Worm (Caenorhabditis elegans) whole organism, young adult: Measurements from ENCODE around the gene M03C11.6.

ENCODE experiments used
- C06A6.2 ChIP-seq: fragments of 200-800 bp; sonication (Bioruptor generic); conservative IDR thresholded peaks from 2 replicates; pipeline ENCODE4 v1.3.6; 2022; ENCODE audit warnings: missing genetic modification characterization, missing compliant biosample characterization
- F33H1.4 ChIP-seq: fragments of 200-800 bp; sonication (Bioruptor generic); IDR thresholded peaks from 2 replicates; pipeline ENCODE4 v1.3.6; 2022; ENCODE audit warnings: missing genetic modification reagents, missing genetic modification characterization, missing compliant biosample characterization
- F39B2.1 ChIP-seq: fragments of 200-800 bp; sonication (Bioruptor generic); IDR thresholded peaks from 2 replicates; pipeline ENCODE4 v1.3.6; 2022; ENCODE audit warnings: missing genetic modification reagents, missing genetic modification characterization, missing compliant biosample characterization
- F49E8.2 ChIP-seq: sonication (generic microtip); optimal IDR thresholded peaks from 3 replicates; lab custom pipeline; 2017; ENCODE audit warnings: missing genetic modification characterization, mild to moderate bottlenecking, missing compliant biosample characterization, antibody characterized with exemption, moderate library complexity; ENCODE audit not compliant: insufficient read depth
- K11D2.4 ChIP-seq: fragments of 200-800 bp; sonication (Bioruptor generic); IDR thresholded peaks from 2 replicates; pipeline ENCODE4 v1.3.6; 2022; ENCODE audit warnings: missing genetic modification reagents, missing genetic modification characterization, missing compliant biosample characterization
- K12H6.12 ChIP-seq: fragments of 200-800 bp; sonication (Bioruptor generic); optimal IDR thresholded peaks from 2 replicates; lab custom pipeline; 2018; ENCODE audit warnings: mild to moderate bottlenecking, missing genetic modification characterization, missing compliant biosample characterization
- Y79H2A.3 ChIP-seq: fragments of 200-800 bp; sonication (Bioruptor generic); conservative IDR thresholded peaks from 2 replicates; pipeline ENCODE4 v1.3.6; 2022; ENCODE audit warnings: missing genetic modification reagents, missing genetic modification characterization, missing compliant biosample characterization
- ZK185.1 ChIP-seq: sonication (generic microtip); optimal IDR thresholded peaks from 2 replicates; lab custom pipeline; 2016; ENCODE audit warnings: mild to moderate bottlenecking, missing genetic modification characterization, missing compliant biosample characterization; ENCODE audit not compliant: poor library complexity, severe bottlenecking
- aptf-2 ChIP-seq: fragments of 200-800 bp; sonication (Bioruptor generic); conservative IDR thresholded peaks from 2 replicates; pipeline ENCODE4 v1.3.6; 2022; ENCODE audit warnings: missing genetic modification reagents, missing genetic modification characterization, missing compliant biosample characterization
- athp-1 ChIP-seq: sonication (generic microtip); optimal IDR thresholded peaks from 2 replicates; lab custom pipeline; 2017; ENCODE audit warnings: mild to moderate bottlenecking, missing genetic modification characterization, missing compliant biosample characterization
- bed-2 ChIP-seq: fragments of 200-800 bp; sonication (Bioruptor generic); IDR thresholded peaks from 2 replicates; pipeline ENCODE4 v1.3.6; 2022; ENCODE audit warnings: missing genetic modification reagents, missing genetic modification characterization, missing compliant biosample characterization
- ccch-3 ChIP-seq: fragments of 200-800 bp; sonication (Bioruptor generic); optimal IDR thresholded peaks from 2 replicates; lab custom pipeline; 2018; ENCODE audit warnings: mild to moderate bottlenecking, missing genetic modification characterization, missing compliant biosample characterization
- cebp-2 ChIP-seq: fragments of 200-800 bp; sonication (Bioruptor generic); IDR thresholded peaks from 2 replicates; pipeline ENCODE4 v1.3.6; 2022; ENCODE audit warnings: missing genetic modification characterization, missing compliant biosample characterization
- dox-1 ChIP-seq: fragments of 200-800 bp; sonication (Bioruptor generic); IDR thresholded peaks from 2 replicates; pipeline ENCODE4 v1.3.6; 2022; ENCODE audit warnings: missing genetic modification reagents, missing genetic modification characterization, missing compliant biosample characterization
- egrh-3 ChIP-seq: fragments of 200-800 bp; sonication (Bioruptor generic); IDR thresholded peaks from 2 replicates; pipeline ENCODE4 v1.3.6; 2022; ENCODE audit warnings: missing genetic modification reagents, missing genetic modification characterization, missing compliant biosample characterization
- ekl-4 ChIP-seq: fragments of 200-800 bp; sonication (Bioruptor generic); IDR thresholded peaks from 2 replicates; pipeline ENCODE4 v1.3.6; 2022; ENCODE audit warnings: missing genetic modification reagents, missing genetic modification characterization, missing compliant biosample characterization
- gei-17 ChIP-seq: fragments of 200-800 bp; sonication (Bioruptor generic); optimal IDR thresholded peaks from 2 replicates; lab custom pipeline; 2018; ENCODE audit warnings: mild to moderate bottlenecking, missing genetic modification characterization, missing compliant biosample characterization
- hrde-1 ChIP-seq: sonication (generic microtip); optimal IDR thresholded peaks from 2 replicates; lab custom pipeline; 2016; ENCODE audit warnings: missing genetic modification characterization, mild to moderate bottlenecking, missing compliant biosample characterization, moderate library complexity, missing genotype, missing genetic modification reagents, borderline replicate concordance
- let-607 ChIP-seq, 2 experiments: fragments of 200-800 bp in 1 of 2; sonication (Bioruptor generic) in 1 of 2; sonication (generic microtip) in 1 of 2; optimal IDR thresholded peaks; 2 replicates each; lab custom pipeline; 2016 to 2018; ENCODE audit warnings: mild to moderate bottlenecking in 2 of 2, missing compliant biosample characterization in 2 of 2, missing genetic modification characterization in 2 of 2, moderate library complexity in 2 of 2, missing genotype in 1 of 2
- lin-40 ChIP-seq: sonication (generic microtip); optimal IDR thresholded peaks from 2 replicates; lab custom pipeline; 2016; ENCODE audit warnings: missing genetic modification characterization, mild to moderate bottlenecking, missing compliant biosample characterization, missing genotype, missing genetic modification reagents
- lin-54 ChIP-seq: fragments of 200-800 bp; sonication (Bioruptor generic); optimal IDR thresholded peaks from 2 replicates; lab custom pipeline; 2018; ENCODE audit warnings: mild to moderate bottlenecking, missing genetic modification characterization, missing compliant biosample characterization
- lir-1 ChIP-seq: fragments of 200-800 bp; sonication (Bioruptor generic); conservative IDR thresholded peaks from 2 replicates; pipeline ENCODE4 v1.3.6; 2022; ENCODE audit warnings: missing genetic modification reagents, missing genetic modification characterization, missing compliant biosample characterization
- lsl-1 ChIP-seq: fragments of 200-800 bp; sonication (Bioruptor generic); optimal IDR thresholded peaks from 2 replicates; lab custom pipeline; 2018; ENCODE audit warnings: mild to moderate bottlenecking, missing genetic modification characterization, moderate library complexity, missing compliant biosample characterization
- madf-10 ChIP-seq: sonication (generic microtip); optimal IDR thresholded peaks from 2 replicates; lab custom pipeline; 2016; ENCODE audit warnings: mild to moderate bottlenecking, missing genetic modification characterization, missing compliant biosample characterization
- madf-3 ChIP-seq: fragments of 200-800 bp; sonication (Bioruptor generic); IDR thresholded peaks from 2 replicates; pipeline ENCODE4 v1.3.6; 2022; ENCODE audit warnings: missing genetic modification reagents, missing genetic modification characterization, missing compliant biosample characterization
- nfya-2 ChIP-seq: fragments of 200-800 bp; sonication (Bioruptor generic); IDR thresholded peaks from 2 replicates; pipeline ENCODE4 v1.3.6; 2022; ENCODE audit warnings: missing genetic modification reagents, missing genetic modification characterization, missing compliant biosample characterization
- nfyb-1 ChIP-seq: fragments of 200-800 bp; sonication (Bioruptor generic); IDR thresholded peaks from 2 replicates; pipeline ENCODE4 v1.3.6; 2022; ENCODE audit warnings: missing genetic modification reagents, missing genetic modification characterization, missing compliant biosample characterization
- nhr-120 ChIP-seq: fragments of 200-800 bp; sonication (Bioruptor generic); IDR thresholded peaks from 2 replicates; pipeline ENCODE4 v1.3.6; 2022; ENCODE audit warnings: missing genetic modification characterization, missing compliant biosample characterization
- nhr-179 ChIP-seq: sonication (generic microtip); optimal IDR thresholded peaks from 2 replicates; lab custom pipeline; 2016; ENCODE audit warnings: mild to moderate bottlenecking, missing genetic modification characterization, missing compliant biosample characterization
- nhr-27 ChIP-seq: fragments of 200-800 bp; sonication (Bioruptor generic); optimal IDR thresholded peaks from 2 replicates; lab custom pipeline; 2018; ENCODE audit warnings: mild to moderate bottlenecking, missing genetic modification characterization, moderate library complexity, missing compliant biosample characterization
- nhr-90 ChIP-seq: sonication (generic microtip); optimal IDR thresholded peaks from 2 replicates; lab custom pipeline; 2016; ENCODE audit warnings: missing genotype, mild to moderate bottlenecking, missing genetic modification characterization, missing compliant biosample characterization
- pha-4 ChIP-seq: fragments of 150-350 bp; sonication (generic microtip); optimal IDR thresholded peaks from 2 replicates; lab custom pipeline; 2014; ENCODE audit warnings: missing biosample characterization, missing genetic modification reagents, missing genetic modification characterization
- somi-1 ChIP-seq: fragments of 200-800 bp; sonication (Bioruptor generic); optimal IDR thresholded peaks from 2 replicates; lab custom pipeline; 2018; ENCODE audit warnings: mild to moderate bottlenecking, missing genetic modification characterization, missing compliant biosample characterization
- unc-62 ChIP-seq: fragments of 150-350 bp; optimal IDR thresholded peaks from 2 replicates; lab custom pipeline; 2014; ENCODE audit warnings: missing biosample characterization, missing genetic modification reagents, missing genetic modification characterization
- xnd-1 ChIP-seq: sonication (generic microtip); optimal IDR thresholded peaks from 2 replicates; lab custom pipeline; 2016; ENCODE audit warnings: missing genotype, missing genetic modification reagents, missing genetic modification characterization, missing compliant biosample characterization
- zfh-2 ChIP-seq: fragments of 200-800 bp; sonication (Bioruptor generic); conservative IDR thresholded peaks from 2 replicates; pipeline ENCODE4 v1.3.6; 2022; ENCODE audit warnings: missing genetic modification reagents, missing genetic modification characterization, missing compliant biosample characterization
- zim-3 ChIP-seq: sonication (generic microtip); optimal IDR thresholded peaks from 2 replicates; lab custom pipeline; 2017; ENCODE audit warnings: mild to moderate bottlenecking, missing genetic modification characterization, moderate library complexity, missing compliant biosample characterization
- ztf-25 ChIP-seq: fragments of 200-800 bp; sonication (Bioruptor generic); IDR thresholded peaks from 2 replicates; pipeline ENCODE4 v1.3.6; 2022; ENCODE audit warnings: missing genetic modification reagents, missing genetic modification characterization, missing compliant biosample characterization
- ztf-26 ChIP-seq: sonication (generic microtip); optimal IDR thresholded peaks from 2 replicates; lab custom pipeline; 2017; ENCODE audit warnings: missing genetic modification characterization, missing compliant biosample characterization
- ztf-28 ChIP-seq: fragments of 200-800 bp; sonication (Bioruptor generic); IDR thresholded peaks from 2 replicates; pipeline ENCODE4 v1.3.6; 2022; ENCODE audit warnings: missing genetic modification reagents, missing genetic modification characterization, missing compliant biosample characterization
- ztf-6 ChIP-seq: fragments of 200-800 bp; sonication (Bioruptor generic); IDR thresholded peaks from 2 replicates; pipeline ENCODE4 v1.3.6; 2022; ENCODE audit warnings: missing genetic modification reagents, missing genetic modification characterization, missing compliant biosample characterization

M03C11.6 gene

DNA sequence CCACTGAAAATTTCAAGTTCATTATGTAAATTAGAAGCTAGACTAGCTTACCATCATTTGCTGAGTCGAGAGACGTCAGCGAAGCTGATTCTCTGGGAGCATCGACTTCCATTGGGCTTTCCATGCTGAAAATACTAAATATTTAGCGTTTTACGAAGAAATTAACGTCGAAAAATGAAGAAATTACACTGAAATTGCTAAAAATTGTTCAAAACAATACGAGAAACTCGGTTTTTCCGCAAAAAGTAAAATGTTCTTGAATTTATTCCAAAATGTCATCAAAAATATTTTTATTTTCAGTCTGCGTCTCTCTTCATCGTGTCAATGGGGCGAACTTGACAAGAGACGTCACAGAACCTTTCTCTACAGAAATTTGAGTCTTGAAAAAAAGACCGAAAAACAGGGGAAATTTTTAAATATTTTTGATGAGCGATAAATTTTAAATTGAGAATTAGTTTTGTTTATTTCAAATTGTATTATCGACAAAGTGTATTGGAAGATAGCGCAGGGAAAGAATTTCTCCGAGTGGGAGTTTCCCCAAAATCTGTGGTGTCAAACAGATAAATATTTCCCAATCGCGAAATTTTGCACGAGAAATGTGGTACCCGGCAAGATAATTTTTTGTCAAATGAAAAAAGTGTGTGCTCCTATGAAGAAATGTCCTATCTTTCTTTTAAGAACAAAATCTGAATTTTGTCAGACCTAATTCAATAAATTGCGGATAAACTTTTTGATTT, 36.8 kb upstream of the M03C11.6 start, which contains the start of gene ecps-1 (continued):
- peak; percentile 74; the same call in 1 of the 2 replicates for TF ChIP-seq aptf-2
- TF ChIP-seq lin-54 (GFP tag; lab: Kevin White, UChicago): peak; percentile 88
- peak; percentile 68; the same call in 1 of the 2 replicates for TF ChIP-seq K11D2.4
- TF ChIP-seq cebp-2 (GFP tag; lab: Robert Waterston, UW): no peak
- peak; percentile 91 for TF ChIP-seq ccch-3
- peak; percentile 48 for TF ChIP-seq somi-1
- TF ChIP-seq Y79H2A.3 (GFP tag; lab: Robert Waterston, UW): peak; percentile 79
- TF ChIP-seq lir-1 (GFP tag; lab: Robert Waterston, UW): peak; percentile 88
- peak; percentile 62; the same call in 1 of the 2 replicates for TF ChIP-seq bed-2
- TF ChIP-seq K12H6.12 (tag; lab: Kevin White, UChicago): peak; percentile 63
- TF ChIP-seq ztf-28: peak; percentile 96
- TF ChIP-seq lsl-1: peak; percentile 79
- 0 out of 2 replicates have a peak, but pooled peaks have one; percentile 54 for TF ChIP-seq nfyb-1 (GFP tag; lab: Robert Waterston, UW)
- TF ChIP-seq egrh-3 (GFP tag; lab: Robert Waterston, UW): peak; percentile 44; the same call in 1 of the 2 replicates
- TF ChIP-seq zim-3: no peak
- peak; percentile 74 for TF ChIP-seq C06A6.2 (GFP tag; lab: Robert Waterston, UW)
- peak; percentile 90 for TF ChIP-seq ZK185.1
- peak; percentile 65 for TF ChIP-seq lin-40 (tag; lab: Kevin White, UChicago)
- TF ChIP-seq F49E8.2: peak; percentile 84
- TF ChIP-seq dox-1 (GFP tag; lab: Robert Waterston, UW): peak; percentile 93
- peak; percentile 74 for TF ChIP-seq F33H1.4 (GFP tag; lab: Robert Waterston, UW)
- TF ChIP-seq madf-3 (GFP tag; lab: Robert Waterston, UW): peak; percentile 79; the same call in 1 of the 2 replicates
- no peak for TF ChIP-seq nhr-27 (tag; lab: Kevin White, UChicago)
- TF ChIP-seq ekl-4: peak; percentile 84; the same call in 1 of the 2 replicates
- peak; percentile 76 for TF ChIP-seq madf-10
- TF ChIP-seq nhr-179 (tag; lab: Kevin White, UChicago): no peak
- peak; percentile 84 for TF ChIP-seq ztf-25
- no peak for TF ChIP-seq ztf-6 (GFP tag; lab: Robert Waterston, UW)

DNA sequence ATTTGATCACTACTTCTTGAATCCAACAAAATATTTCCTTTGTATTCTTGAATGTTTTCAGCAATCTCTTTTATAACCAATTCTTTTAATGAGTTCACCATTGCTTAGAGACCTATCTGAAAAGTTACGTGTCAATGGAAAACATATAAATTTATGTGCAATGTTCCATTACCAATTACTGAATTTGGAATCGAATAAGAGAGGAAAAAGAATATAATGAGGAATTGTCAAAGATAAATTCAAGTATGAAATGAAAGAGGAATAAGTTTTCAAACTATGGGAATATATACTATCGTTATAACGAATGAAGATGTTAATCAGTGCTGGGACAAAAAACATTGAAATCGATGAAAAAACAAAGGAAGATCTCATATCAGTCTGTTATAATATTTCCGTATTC, 27.2 kb upstream of the M03C11.6 start, which contains the start of gene H04D03.4:
Gene H04D03.4, minus strand, starts transcription at position 101 of the 400 bp plus-strand sequence.
- no peak for TF ChIP-seq F39B2.1
- no peak for TF ChIP-seq lin-40 (tag; lab: Kevin White, UChicago)
- TF ChIP-seq athp-1: no peak
- TF ChIP-seq lin-54 (GFP tag; lab: Kevin White, UChicago): no peak
- no peak for TF ChIP-seq let-607 (tag; optimal IDR thresholded peaks at IDR 0.05; lab: Kevin White, UChicago)
- no peak for TF ChIP-seq hrde-1
- TF ChIP-seq somi-1: no peak
- TF ChIP-seq zfh-2 (GFP tag; lab: Robert Waterston, UW): no peak
- TF ChIP-seq nfya-2 (GFP tag; lab: Robert Waterston, UW): no peak
- no peak for TF ChIP-seq pha-4 (tag; lab: Kevin White, UChicago)
- no peak for TF ChIP-seq ztf-26
- TF ChIP-seq xnd-1 (tag; lab: Kevin White, UChicago): no peak
- no peak for TF ChIP-seq unc-62 (GFP tag; lab: Kevin White, UChicago)
- no peak for TF ChIP-seq nhr-120 (GFP tag; lab: Robert Waterston, UW)
- TF ChIP-seq nhr-90 (tag; lab: Kevin White, UChicago): no peak
- no peak for TF ChIP-seq nhr-179 (tag; lab: Kevin White, UChicago)
- no peak for TF ChIP-seq gei-17 (GFP tag; lab: Kevin White, UChicago)
